Fruit fly (Drosophila melanogaster) whole organism, embryonic: ENCODE measurements around the gene Atat.

Experiments used
- Atf3 ChIP-seq: fragments of 200-800 bp; sonication (Bioruptor generic); optimal IDR thresholded peaks from 3 replicates; lab custom pipeline; 2016; ENCODE audit warnings: missing biosample characterization, missing genetic modification characterization
- CG10565 ChIP-seq: fragments of 200-800 bp; sonication (Bioruptor generic); optimal IDR thresholded peaks from 3 replicates; lab custom pipeline; 2016; ENCODE audit warnings: missing biosample characterization, mild to moderate bottlenecking, missing genetic modification characterization
- CG11247 ChIP-seq: fragments of 200-800 bp; sonication (Bioruptor generic); IDR thresholded peaks from 2 replicates; pipeline ENCODE4 v1.3.6; 2022; ENCODE audit warnings: missing biosample characterization, missing genetic modification characterization
- CG11723 ChIP-seq: fragments of 200-800 bp; sonication (Bioruptor generic); optimal IDR thresholded peaks from 2 replicates; lab custom pipeline; 2017; ENCODE audit warnings: missing biosample characterization, mild to moderate bottlenecking, missing genetic modification characterization
- CG12219 ChIP-seq: fragments of 200-800 bp; sonication (Bioruptor generic); optimal IDR thresholded peaks from 3 replicates; lab custom pipeline; 2018; ENCODE audit warnings: missing biosample characterization, mild to moderate bottlenecking, missing genetic modification characterization
- CG1233 ChIP-seq: fragments of 200-800 bp; sonication (Bioruptor generic); optimal IDR thresholded peaks from 4 replicates; lab custom pipeline; 2018; ENCODE audit warnings: missing biosample characterization, mild to moderate bottlenecking, missing genetic modification characterization
- CG12659 ChIP-seq: fragments of 200-800 bp; sonication (Bioruptor generic); optimal IDR thresholded peaks from 3 replicates; lab custom pipeline; 2017; ENCODE audit warnings: mild to moderate bottlenecking, missing biosample characterization, missing genetic modification reagents, missing genetic modification characterization
- CG15073 ChIP-seq: fragments of 200-800 bp; sonication (Bioruptor generic); optimal IDR thresholded peaks from 2 replicates; lab custom pipeline; 2016; ENCODE audit warnings: missing biosample characterization, missing genetic modification characterization
- CG17912 ChIP-seq: fragments of 200-800 bp; sonication (Bioruptor generic); optimal IDR thresholded peaks from 2 replicates; lab custom pipeline; 2018; ENCODE audit warnings: missing biosample characterization, mild to moderate bottlenecking, missing genetic modification characterization
- CG2202 ChIP-seq: fragments of 200-800 bp; sonication (Bioruptor generic); optimal IDR thresholded peaks from 2 replicates; lab custom pipeline; 2018; ENCODE audit warnings: missing biosample characterization, mild to moderate bottlenecking, missing genetic modification characterization
- CG34376 ChIP-seq: fragments of 200-800 bp; sonication (Bioruptor generic); optimal IDR thresholded peaks from 2 replicates; lab custom pipeline; 2018; ENCODE audit warnings: missing biosample characterization, mild to moderate bottlenecking, missing genetic modification characterization
- CG4854 ChIP-seq: fragments of 200-800 bp; sonication (Bioruptor generic); optimal IDR thresholded peaks from 2 replicates; lab custom pipeline; 2016; ENCODE audit warnings: missing biosample characterization, missing genetic modification characterization, inconsistent platforms
- CG6272 ChIP-seq: fragments of 200-800 bp; sonication (Bioruptor generic); IDR thresholded peaks from 2 replicates; pipeline ENCODE4 v1.3.6; 2022; ENCODE audit warnings: missing biosample characterization, missing genetic modification characterization
- CG7357 ChIP-seq: fragments of 200-800 bp; sonication (Bioruptor generic); IDR thresholded peaks from 3 replicates; pipeline ENCODE4 v1.3.6; 2022; ENCODE audit warnings: missing biosample characterization, missing genetic modification characterization
- Chrac-16 ChIP-seq: fragments of 200-800 bp; sonication (Bioruptor generic); optimal IDR thresholded peaks from 3 replicates; lab custom pipeline; 2016; ENCODE audit warnings: missing biosample characterization, missing genetic modification characterization
- CoRest ChIP-seq: fragments of 200-800 bp; sonication (Bioruptor generic); optimal IDR thresholded peaks from 3 replicates; lab custom pipeline; 2018; ENCODE audit warnings: missing biosample characterization, mild to moderate bottlenecking, missing genetic modification characterization, moderate library complexity
- E2f1 ChIP-seq: fragments of 200-800 bp; sonication (Bioruptor generic); IDR thresholded peaks from 2 replicates; pipeline ENCODE4 v1.3.6; 2022; ENCODE audit warnings: missing biosample characterization, missing genetic modification characterization
- ERR ChIP-seq: fragments of 200-800 bp; sonication (Bioruptor generic); optimal IDR thresholded peaks from 2 replicates; lab custom pipeline; 2016; ENCODE audit warnings: missing biosample characterization, missing genetic modification characterization
- Fer3 ChIP-seq: fragments of 200-800 bp; sonication (Bioruptor generic); optimal IDR thresholded peaks from 2 replicates; lab custom pipeline; 2018; ENCODE audit warnings: missing biosample characterization, mild to moderate bottlenecking, missing genetic modification characterization, moderate library complexity
- HHEX ChIP-seq: fragments of 200-800 bp; sonication (Bioruptor generic); optimal IDR thresholded peaks from 3 replicates; lab custom pipeline; 2017; ENCODE audit warnings: missing biosample characterization, mild to moderate bottlenecking, missing genetic modification characterization, missing genetic modification reagents
- Hand ChIP-seq: fragments of 200-800 bp; sonication (Bioruptor generic); optimal IDR thresholded peaks from 2 replicates; lab custom pipeline; 2017; ENCODE audit warnings: mild to moderate bottlenecking, missing biosample characterization, missing genetic modification reagents, missing genetic modification characterization
- Hr3 ChIP-seq: fragments of 200-800 bp; sonication (Bioruptor generic); optimal IDR thresholded peaks from 3 replicates; lab custom pipeline; 2016; ENCODE audit warnings: missing biosample characterization, missing genetic modification characterization
- Hr39 ChIP-seq: fragments of >200 bp; optimal IDR thresholded peaks from 2 replicates; lab custom pipeline; 2017
- Max ChIP-seq: fragments of 200-800 bp; sonication (Bioruptor generic); optimal IDR thresholded peaks from 2 replicates; lab custom pipeline; 2016; ENCODE audit warnings: missing biosample characterization, mild to moderate bottlenecking, missing genetic modification characterization
- NFAT ChIP-seq: fragments of 200-800 bp; sonication (Bioruptor generic); IDR thresholded peaks from 2 replicates; pipeline ENCODE4 v1.3.6; 2022; ENCODE audit warnings: missing biosample characterization, missing genetic modification characterization
- Neu2 ChIP-seq: fragments of 200-800 bp; sonication (Bioruptor generic); optimal IDR thresholded peaks from 3 replicates; lab custom pipeline; 2016; ENCODE audit warnings: missing biosample characterization, missing genetic modification characterization, borderline replicate concordance
- Nf-YA ChIP-seq: fragments of 200-800 bp; sonication (Bioruptor generic); IDR thresholded peaks from 2 replicates; pipeline ENCODE4 v1.3.6; 2022; ENCODE audit warnings: missing biosample characterization, missing genetic modification characterization
- PHDP ChIP-seq: fragments of 200-800 bp; sonication (Bioruptor generic); optimal IDR thresholded peaks from 3 replicates; lab custom pipeline; 2018; ENCODE audit warnings: missing biosample characterization, mild to moderate bottlenecking, missing genetic modification characterization, moderate library complexity
- Poxn ChIP-seq: fragments of 200-800 bp; sonication (Bioruptor generic); IDR thresholded peaks from 2 replicates; pipeline ENCODE4 v1.3.6; 2022; ENCODE audit warnings: missing biosample characterization, missing genetic modification characterization
- Scr ChIP-seq: fragments of 200-800 bp; sonication (Bioruptor generic); IDR thresholded peaks from 2 replicates; pipeline ENCODE4 v1.3.6; 2022; ENCODE audit warnings: missing biosample characterization, missing genetic modification characterization; ENCODE audit not compliant: partially characterized antibody
- Sox100B ChIP-seq: fragments of 200-800 bp; sonication (Bioruptor generic); optimal IDR thresholded peaks from 3 replicates; lab custom pipeline; 2018; ENCODE audit warnings: missing biosample characterization, mild to moderate bottlenecking, missing genetic modification characterization
- Spps ChIP-seq: fragments of 200-800 bp; sonication (Bioruptor generic); optimal IDR thresholded peaks from 2 replicates; lab custom pipeline; 2018; ENCODE audit warnings: missing biosample characterization, mild to moderate bottlenecking, missing genetic modification characterization
- Xrp1 ChIP-seq: fragments of 200-800 bp; sonication (Bioruptor generic); IDR thresholded peaks from 2 replicates; pipeline ENCODE4 v1.3.6; 2022; ENCODE audit warnings: missing biosample characterization, missing genetic modification characterization
- chinmo ChIP-seq: fragments of 200-800 bp; sonication (Bioruptor generic); IDR thresholded peaks from 4 replicates; pipeline ENCODE4 v1.3.6; 2022; ENCODE audit warnings: missing biosample characterization, missing genetic modification characterization; ENCODE audit not compliant: partially characterized antibody
- chn ChIP-seq: fragments of 200-800 bp; sonication (Bioruptor generic); optimal IDR thresholded peaks from 2 replicates; lab custom pipeline; 2016; ENCODE audit warnings: missing biosample characterization, missing genetic modification characterization
- crp ChIP-seq, 2 experiments: fragments of 200-800 bp; sonication (Bioruptor generic); optimal IDR thresholded peaks; 2 replicates in 1 of 2; 3 replicates in 1 of 2; lab custom pipeline; 2017; ENCODE audit warnings: missing biosample characterization in 2 of 2, missing genetic modification characterization in 2 of 2, mild to moderate bottlenecking in 1 of 2, moderate library complexity in 1 of 2
- dysf ChIP-seq: fragments of 200-800 bp; sonication (Bioruptor generic); IDR thresholded peaks from 3 replicates; pipeline ENCODE4 v1.3.6; 2022; ENCODE audit warnings: missing biosample characterization, missing genetic modification characterization
- fd96Cb ChIP-seq: fragments of 200-800 bp; sonication (Bioruptor generic); optimal IDR thresholded peaks from 2 replicates; lab custom pipeline; 2018; ENCODE audit warnings: missing biosample characterization, mild to moderate bottlenecking, missing genetic modification characterization, moderate library complexity
- grn ChIP-seq: fragments of 200-800 bp; sonication (Bioruptor generic); optimal IDR thresholded peaks from 3 replicates; lab custom pipeline; 2017; ENCODE audit warnings: missing biosample characterization, missing genetic modification characterization
- mirr ChIP-seq: fragments of 200-800 bp; sonication (Bioruptor generic); optimal IDR thresholded peaks from 3 replicates; lab custom pipeline; 2018; ENCODE audit warnings: missing biosample characterization, mild to moderate bottlenecking, missing genetic modification characterization
- nmo ChIP-seq: fragments of 200-800 bp; sonication (Bioruptor generic); optimal IDR thresholded peaks from 2 replicates; lab custom pipeline; 2018; ENCODE audit warnings: missing biosample characterization, mild to moderate bottlenecking, missing genetic modification characterization, moderate library complexity
- pfk ChIP-seq: fragments of 200-800 bp; sonication (Bioruptor generic); optimal IDR thresholded peaks from 2 replicates; lab custom pipeline; 2018; ENCODE audit warnings: missing biosample characterization, mild to moderate bottlenecking, missing genetic modification characterization, moderate library complexity
- sens ChIP-seq: fragments of 200-800 bp; sonication (Bioruptor generic); peaks from one replicate; lab custom pipeline; 2016; ENCODE audit warnings: missing biosample characterization, missing genetic modification characterization
- sima ChIP-seq: fragments of 200-800 bp; sonication (Bioruptor generic); optimal IDR thresholded peaks from 2 replicates; lab custom pipeline; 2016; ENCODE audit warnings: missing biosample characterization, missing genetic modification characterization
- slbo ChIP-seq: fragments of 200-800 bp; sonication (Bioruptor generic); IDR thresholded peaks from 2 replicates; pipeline ENCODE4 v1.3.6; 2022; ENCODE audit warnings: missing biosample characterization, missing genetic modification characterization
- slou ChIP-seq: fragments of 200-800 bp; sonication (Bioruptor generic); optimal IDR thresholded peaks from 3 replicates; lab custom pipeline; 2016; ENCODE audit warnings: missing biosample characterization, missing genetic modification characterization
- tgo ChIP-seq: fragments of 200-800 bp; sonication (Bioruptor generic); IDR thresholded peaks from 3 replicates; pipeline ENCODE4 v1.3.6; 2022; ENCODE audit warnings: missing biosample characterization, missing genetic modification characterization
- ttk ChIP-seq: fragments of 200-800 bp; sonication (Bioruptor generic); IDR thresholded peaks from 2 replicates; pipeline ENCODE4 v2.1.2; 2022; ENCODE audit warnings: missing biosample characterization, missing genetic modification characterization
- zen2 ChIP-seq: fragments of 200-800 bp; sonication (Bioruptor generic); IDR thresholded peaks from 3 replicates; pipeline ENCODE4 v1.3.6; 2022; ENCODE audit warnings: missing biosample characterization, missing genetic modification characterization; ENCODE audit not compliant: partially characterized antibody
- zfh2 ChIP-seq: fragments of 200-800 bp; sonication (Bioruptor generic); optimal IDR thresholded peaks from 2 replicates; lab custom pipeline; 2016; ENCODE audit warnings: missing biosample characterization, missing genetic modification characterization

Gene Atat

DNA sequence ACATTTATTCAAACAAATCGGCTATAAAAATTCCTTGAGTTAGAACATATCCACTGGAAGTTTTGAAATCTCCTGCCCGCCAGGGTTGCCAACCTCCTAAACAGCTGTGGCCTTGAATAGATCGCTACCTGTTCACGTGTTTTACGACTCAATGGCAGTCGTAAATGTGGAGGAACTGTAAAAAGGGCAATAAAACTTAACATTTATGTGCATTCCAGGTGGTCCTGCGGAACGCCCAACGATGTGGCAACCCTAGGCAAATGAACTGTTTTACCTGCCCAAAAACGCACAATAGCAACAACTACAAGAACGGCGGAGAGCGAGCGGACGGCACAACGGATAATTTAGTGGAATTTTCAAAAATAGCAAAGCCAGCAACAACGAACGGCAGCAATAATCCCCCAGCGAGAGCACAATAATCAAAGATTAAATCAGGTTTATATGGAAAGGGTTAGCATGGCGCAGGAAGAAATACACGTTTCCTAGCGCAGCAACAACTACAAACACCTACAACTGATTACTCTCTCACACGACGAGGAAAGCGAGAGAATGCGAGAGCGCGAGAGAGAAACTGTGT lies 35.2 kb upstream of the Atat start (continued):
- 0 out of 4 replicates have a peak, but pooled peaks have one; percentile 46 for TF ChIP-seq chinmo
- TF ChIP-seq Atf3 (GFP tag; lab: Kevin White, UChicago), result no peak
- peak; percentile 21; the same call in 1 of the 3 replicates for TF ChIP-seq tgo (GFP tag; lab: Robert Waterston, UW)
- TF ChIP-seq PHDP, result peak; percentile 2
- peak; percentile 42 for TF ChIP-seq fd96Cb (tag; lab: Kevin White, UChicago)
- TF ChIP-seq Scr (GFP tag; lab: Robert Waterston, UW), result no peak
- TF ChIP-seq zfh2 (GFP tag; lab: Kevin White, UChicago), result peak; percentile 19
- peak in 1 of 2 experiments; percentile 17 for TF ChIP-seq crp (GFP tag; optimal IDR thresholded peaks at IDR 0.05; lab: Kevin White, UChicago)
- no peak for TF ChIP-seq CG34376
- TF ChIP-seq slou (GFP tag; lab: Kevin White, UChicago), result no peak
- TF ChIP-seq CG11247 (GFP tag; lab: Robert Waterston, UW), result 0 out of 2 replicates have a peak, but pooled peaks have one; percentile 31
- TF ChIP-seq ttk (GFP tag; lab: Robert Waterston, UW), result 0 out of 2 replicates have a peak, but pooled peaks have one; percentile 14
- no peak for TF ChIP-seq nmo (GFP tag; lab: Kevin White, UChicago)
- no peak for TF ChIP-seq Hr3
- no peak for TF ChIP-seq CG17912 (GFP tag; lab: Kevin White, UChicago)
- TF ChIP-seq Neu2 (GFP tag; lab: Kevin White, UChicago), result peak; percentile 44
- TF ChIP-seq slbo (GFP tag; lab: Robert Waterston, UW), result peak; percentile 59
- peak; percentile 70 for TF ChIP-seq grn
- TF ChIP-seq mirr (GFP tag; lab: Kevin White, UChicago), result no peak
- peak; percentile 10; the same call in 1 of the 3 replicates for TF ChIP-seq CG7357 (GFP tag; lab: Robert Waterston, UW)
- TF ChIP-seq Sox100B (GFP tag; lab: Kevin White, UChicago), result no peak
- peak; percentile 57; the same call in 1 of the 2 replicates for TF ChIP-seq Xrp1
- TF ChIP-seq Fer3 (tag; lab: Kevin White, UChicago), result peak; percentile 17
- TF ChIP-seq Hr39 (lab: Kevin White, UChicago), result no peak
- peak; percentile 87 for TF ChIP-seq sens (GFP tag; lab: Kevin White, UChicago)
- TF ChIP-seq Nf-YA (GFP tag; lab: Robert Waterston, UW), result peak; percentile 36; the same call in 1 of the 2 replicates
- no peak for TF ChIP-seq CG2202 (tag; lab: Kevin White, UChicago)
- no peak for TF ChIP-seq CG1233 (GFP tag; lab: Kevin White, UChicago)
- TF ChIP-seq Chrac-16 (GFP tag; lab: Kevin White, UChicago), result no peak
- no peak for TF ChIP-seq Poxn (GFP tag; lab: Robert Waterston, UW)
- TF ChIP-seq CG6272, result peak; percentile 39; the same call in 1 of the 2 replicates
- TF ChIP-seq E2f1, result peak; percentile 19; the same call in 1 of the 2 replicates
- no peak for TF ChIP-seq HHEX (GFP tag; lab: Kevin White, UChicago)
- TF ChIP-seq sima (GFP tag; lab: Kevin White, UChicago), result no peak
- no peak for TF ChIP-seq zen2
- TF ChIP-seq NFAT (GFP tag; lab: Robert Waterston, UW), result peak; percentile 47
- peak; percentile 5 for TF ChIP-seq CoRest (tag; lab: Kevin White, UChicago)
- TF ChIP-seq Spps, result peak; percentile 12
- TF ChIP-seq Max (GFP tag; lab: Kevin White, UChicago), result no peak
- TF ChIP-seq CG12219 (GFP tag; lab: Kevin White, UChicago), result peak; percentile 18
- TF ChIP-seq CG4854 (GFP tag; lab: Kevin White, UChicago), result no peak
- peak; percentile 31 for TF ChIP-seq chn (GFP tag; lab: Kevin White, UChicago)
- peak; percentile 44; the same call in 1 of the 3 replicates for TF ChIP-seq dysf (GFP tag; lab: Robert Waterston, UW)
- no peak for TF ChIP-seq CG12659
- no peak for TF ChIP-seq pfk
- TF ChIP-seq CG15073 (GFP tag; lab: Kevin White, UChicago), result no peak
- peak; percentile 21 for TF ChIP-seq ERR (GFP tag; lab: Kevin White, UChicago)
- TF ChIP-seq Hand (GFP tag; lab: Kevin White, UChicago), result no peak
- TF ChIP-seq CG11723 (GFP tag; lab: Kevin White, UChicago), result no peak
- no peak for TF ChIP-seq CG10565
